Worm (Caenorhabditis elegans) whole organism, young adult: ENCODE measurements around the gene Y41G9A.10.

ENCODE experiments used
- B0336.3 ChIP-seq: fragments of 200-800 bp; sonication (Bioruptor generic); IDR thresholded peaks from 2 replicates; pipeline ENCODE4 v1.3.6; 2022; ENCODE audit warnings: missing genetic modification characterization, missing compliant biosample characterization
- ceh-100 ChIP-seq: fragments of 200-800 bp; sonication (Bioruptor generic); IDR thresholded peaks from 2 replicates; pipeline ENCODE4 v1.3.6; 2022; ENCODE audit warnings: missing genetic modification reagents, missing genetic modification characterization, missing compliant biosample characterization
- chd-7 ChIP-seq: sonication (generic microtip); optimal IDR thresholded peaks from 2 replicates; lab custom pipeline; 2016; ENCODE audit warnings: mild to moderate bottlenecking, missing genetic modification characterization, moderate library complexity, missing compliant biosample characterization
- egl-18 ChIP-seq: fragments of 200-800 bp; sonication (Bioruptor generic); IDR thresholded peaks from 2 replicates; pipeline ENCODE4 v1.3.6; 2022; ENCODE audit warnings: missing genetic modification reagents, missing genetic modification characterization, missing compliant biosample characterization
- lag-1 ChIP-seq: fragments of 200-800 bp; sonication (Bioruptor generic); IDR thresholded peaks from 2 replicates; pipeline ENCODE4 v1.3.6; 2022; ENCODE audit warnings: missing genetic modification reagents, missing genetic modification characterization, missing compliant biosample characterization
- lin-35 ChIP-seq, 3 experiments: fragments of 150-350 bp in 2 of 3; sonication (generic microtip) in 1 of 3; optimal IDR thresholded peaks; 2 replicates each; lab custom pipeline; 2014 to 2018; ENCODE audit warnings: missing biosample characterization in 3 of 3, missing genetic modification characterization in 3 of 3, missing genetic modification reagents in 3 of 3
- nhr-90 ChIP-seq: sonication (generic microtip); optimal IDR thresholded peaks from 2 replicates; lab custom pipeline; 2016; ENCODE audit warnings: missing genotype, mild to moderate bottlenecking, missing genetic modification characterization, missing compliant biosample characterization
- rcor-1 ChIP-seq: fragments of 200-800 bp; sonication (Bioruptor generic); IDR thresholded peaks from 2 replicates; pipeline ENCODE4 v1.3.6; 2022; ENCODE audit warnings: missing genetic modification reagents, missing genetic modification characterization, missing compliant biosample characterization
- unc-62 ChIP-seq: fragments of 150-350 bp; optimal IDR thresholded peaks from 2 replicates; lab custom pipeline; 2014; ENCODE audit warnings: missing biosample characterization, missing genetic modification reagents, missing genetic modification characterization
- ztf-26 ChIP-seq: sonication (generic microtip); optimal IDR thresholded peaks from 2 replicates; lab custom pipeline; 2017; ENCODE audit warnings: missing genetic modification characterization, missing compliant biosample characterization

ce11 chrX:2939085-2939484 lies 7.3 kb downstream of the Y41G9A.10 start:
- no peak for TF ChIP-seq nhr-90 (tag; lab: Kevin White, UChicago)
- no peak for TF ChIP-seq B0336.3 (GFP tag; lab: Robert Waterston, UW)
- TF ChIP-seq lin-35 (GFP tag; optimal IDR thresholded peaks at IDR 0.05; lab: Kevin White, UChicago), result no peak
- no peak for TF ChIP-seq chd-7 (tag; lab: Kevin White, UChicago)
- TF ChIP-seq ceh-100, result no peak
- no peak for TF ChIP-seq lag-1 (GFP tag; lab: Robert Waterston, UW)
- TF ChIP-seq unc-62 (GFP tag; lab: Kevin White, UChicago), result no peak
- no peak for TF ChIP-seq ztf-26 (tag; lab: Kevin White, UChicago)
- TF ChIP-seq rcor-1 (GFP tag; lab: Robert Waterston, UW), result no peak
- TF ChIP-seq egl-18, result no peak
